Worm (Caenorhabditis elegans) whole organism, L1 larva: ENCODE results near the gene T10C6.16.

ENCODE experiments used
- ceh-88 ChIP-seq: fragments of 200-800 bp; sonication (Bioruptor generic); IDR thresholded peaks from 2 replicates; pipeline ENCODE4 v1.3.6; 2022; ENCODE audit warnings: missing genetic modification characterization, missing compliant biosample characterization
- tbx-2 ChIP-seq: sonication (generic microtip); optimal IDR thresholded peaks from 2 replicates; lab custom pipeline; 2016; ENCODE audit warnings: missing genetic modification characterization, missing compliant biosample characterization
- unc-62 ChIP-seq: fragments of 150-350 bp; optimal IDR thresholded peaks from 2 replicates; lab custom pipeline; 2014; ENCODE audit warnings: missing biosample characterization, missing genetic modification reagents, missing genetic modification characterization
- zag-1 ChIP-seq: fragments of 150-350 bp; optimal IDR thresholded peaks from 2 replicates; lab custom pipeline; 2014; ENCODE audit warnings: missing biosample characterization, missing genetic modification characterization

ce11 chrV:16002288-16002687 is 30.5 kb downstream of the T10C6.16 start, which contains the start of gene nhr-63:
- TF ChIP-seq zag-1 (tag; lab: Kevin White, UChicago): no peak
- no peak for TF ChIP-seq ceh-88 (GFP tag; lab: Robert Waterston, UW)
- no peak for TF ChIP-seq unc-62 (GFP tag; lab: Kevin White, UChicago)
- no peak for TF ChIP-seq tbx-2 (tag; lab: Kevin White, UChicago)
